Worm (Caenorhabditis elegans) whole organism, late embryonic: ENCODE results near the gene C30F2.5.

Experiments
- F13H6.1 ChIP-seq: sonication (generic microtip); optimal IDR thresholded peaks from 2 replicates; lab custom pipeline; 2016; ENCODE audit warnings: missing genetic modification characterization, missing compliant biosample characterization
- K02D7.2 ChIP-seq: sonication (generic microtip); optimal IDR thresholded peaks from 2 replicates; lab custom pipeline; 2017; ENCODE audit warnings: mild to moderate bottlenecking, missing genetic modification characterization, missing compliant biosample characterization
- T23F11.4 ChIP-seq: fragments of 200-800 bp; sonication (Bioruptor generic); optimal IDR thresholded peaks from 2 replicates; lab custom pipeline; 2018; ENCODE audit warnings: mild to moderate bottlenecking, missing genetic modification characterization, missing compliant biosample characterization
- Y22D7AL.16 ChIP-seq: sonication (generic microtip); optimal IDR thresholded peaks from 2 replicates; lab custom pipeline; 2016; ENCODE audit warnings: missing genetic modification characterization, missing compliant biosample characterization
- ahr-1 ChIP-seq: sonication (generic microtip); optimal IDR thresholded peaks from 2 replicates; lab custom pipeline; 2016; ENCODE audit warnings: missing genetic modification characterization, missing compliant biosample characterization
- ama-1 ChIP-seq: fragments of 150-350 bp; optimal IDR thresholded peaks from 2 replicates; lab custom pipeline; 2014
- ceh-18 ChIP-seq: sonication (generic microtip); optimal IDR thresholded peaks from 2 replicates; lab custom pipeline; 2016; ENCODE audit warnings: missing genetic modification characterization, missing compliant biosample characterization
- ceh-19 ChIP-seq: fragments of 200-800 bp; sonication (Bioruptor generic); optimal IDR thresholded peaks from 2 replicates; lab custom pipeline; 2018; ENCODE audit warnings: mild to moderate bottlenecking, missing genetic modification characterization, missing compliant biosample characterization
- ceh-22 ChIP-seq: sonication (generic microtip); optimal IDR thresholded peaks from 2 replicates; lab custom pipeline; 2017; ENCODE audit warnings: missing biosample characterization, missing genetic modification characterization
- ceh-6 ChIP-seq: fragments of 200-800 bp; sonication (Bioruptor generic); optimal IDR thresholded peaks from 2 replicates; lab custom pipeline; 2018; ENCODE audit warnings: mild to moderate bottlenecking, missing genetic modification characterization, missing compliant biosample characterization
- ceh-9 ChIP-seq: sonication (generic microtip); optimal IDR thresholded peaks from 2 replicates; lab custom pipeline; 2016; ENCODE audit warnings: mild to moderate bottlenecking, missing genetic modification characterization, inconsistent platforms, missing compliant biosample characterization
- che-1 ChIP-seq: sonication (generic microtip); optimal IDR thresholded peaks from 2 replicates; lab custom pipeline; 2016; ENCODE audit warnings: mild to moderate bottlenecking, missing genetic modification characterization, missing compliant biosample characterization
- elt-4 ChIP-seq: sonication (generic microtip); optimal IDR thresholded peaks from 2 replicates; lab custom pipeline; 2016; ENCODE audit warnings: missing genetic modification characterization, missing compliant biosample characterization
- fax-1 ChIP-seq: sonication (generic microtip); optimal IDR thresholded peaks from 2 replicates; lab custom pipeline; 2016; ENCODE audit warnings: missing genotype, missing genetic modification characterization, missing compliant biosample characterization
- fkh-10 ChIP-seq: fragments of 150-350 bp; optimal IDR thresholded peaks from 2 replicates; lab custom pipeline; 2014; ENCODE audit warnings: missing biosample characterization, missing genetic modification reagents, missing genetic modification characterization
- fkh-6 ChIP-seq: sonication (generic microtip); optimal IDR thresholded peaks from 2 replicates; lab custom pipeline; 2016; ENCODE audit warnings: missing genetic modification characterization, missing compliant biosample characterization
- hlh-15 ChIP-seq: sonication (generic microtip); optimal IDR thresholded peaks from 2 replicates; lab custom pipeline; 2016; ENCODE audit warnings: missing genetic modification characterization, missing compliant biosample characterization
- hlh-6 ChIP-seq: sonication (generic microtip); optimal IDR thresholded peaks from 2 replicates; lab custom pipeline; 2016; ENCODE audit warnings: missing genotype, missing genetic modification characterization, missing compliant biosample characterization
- hlh-8 ChIP-seq: sonication (generic microtip); optimal IDR thresholded peaks from 2 replicates; lab custom pipeline; 2016; ENCODE audit warnings: missing genotype, missing genetic modification characterization, missing compliant biosample characterization
- lim-6 ChIP-seq: sonication (generic microtip); optimal IDR thresholded peaks from 2 replicates; lab custom pipeline; 2016; ENCODE audit warnings: missing genetic modification characterization, missing compliant biosample characterization
- nhr-11 ChIP-seq: fragments of 150-350 bp; optimal IDR thresholded peaks from 2 replicates; lab custom pipeline; 2014; ENCODE audit warnings: missing biosample characterization, missing genetic modification characterization
- nhr-232 ChIP-seq: sonication (generic microtip); optimal IDR thresholded peaks from 2 replicates; lab custom pipeline; 2016; ENCODE audit warnings: missing genetic modification characterization, missing compliant biosample characterization
- odd-2 ChIP-seq: sonication (generic microtip); optimal IDR thresholded peaks from 2 replicates; lab custom pipeline; 2017; ENCODE audit warnings: antibody characterized with exemption, mild to moderate bottlenecking, missing genetic modification characterization, missing compliant biosample characterization
- pag-3 ChIP-seq: sonication (generic microtip); optimal IDR thresholded peaks from 2 replicates; lab custom pipeline; 2016; ENCODE audit warnings: missing compliant biosample characterization, missing genetic modification characterization, borderline replicate concordance
- pat-9 ChIP-seq: fragments of 200-800 bp; sonication (Bioruptor generic); optimal IDR thresholded peaks from 2 replicates; lab custom pipeline; 2018; ENCODE audit warnings: mild to moderate bottlenecking, missing genetic modification characterization, moderate library complexity, missing compliant biosample characterization
- pros-1 ChIP-seq: fragments of 150-350 bp; optimal IDR thresholded peaks from 2 replicates; lab custom pipeline; 2014; ENCODE audit warnings: missing biosample characterization, missing genetic modification reagents, missing genetic modification characterization
- rnt-1 ChIP-seq: sonication (generic microtip); optimal IDR thresholded peaks from 2 replicates; lab custom pipeline; 2016; ENCODE audit warnings: missing genetic modification characterization, missing compliant biosample characterization
- sdc-2 ChIP-seq: sonication (generic microtip); optimal IDR thresholded peaks from 2 replicates; lab custom pipeline; 2016; ENCODE audit warnings: missing genotype, missing genetic modification characterization, missing compliant biosample characterization
- sox-2 ChIP-seq: fragments of 200-800 bp; sonication (Bioruptor generic); IDR thresholded peaks from 2 replicates; pipeline ENCODE4 v1.3.6; 2022; ENCODE audit warnings: missing genetic modification reagents, missing genetic modification characterization, missing compliant biosample characterization
- sox-4 ChIP-seq: sonication (generic microtip); optimal IDR thresholded peaks from 2 replicates; lab custom pipeline; 2017; ENCODE audit warnings: mild to moderate bottlenecking, missing genetic modification characterization, inconsistent platforms, missing compliant biosample characterization
- syd-9 ChIP-seq: sonication (generic microtip); optimal IDR thresholded peaks from 2 replicates; lab custom pipeline; 2016; ENCODE audit warnings: mild to moderate bottlenecking, missing genetic modification characterization, moderate library complexity, missing compliant biosample characterization
- tbx-7 ChIP-seq: sonication (generic microtip); optimal IDR thresholded peaks from 2 replicates; lab custom pipeline; 2016; ENCODE audit warnings: missing genotype, missing genetic modification characterization, missing compliant biosample characterization
- unc-42 ChIP-seq: sonication (generic microtip); optimal IDR thresholded peaks from 2 replicates; lab custom pipeline; 2016; ENCODE audit warnings: missing genotype, missing genetic modification characterization, missing compliant biosample characterization
- unc-86 ChIP-seq: sonication (generic microtip); optimal IDR thresholded peaks from 2 replicates; lab custom pipeline; 2016; ENCODE audit warnings: missing genetic modification characterization, missing compliant biosample characterization
- zip-5 ChIP-seq: sonication (generic microtip); optimal IDR thresholded peaks from 2 replicates; lab custom pipeline; 2016; ENCODE audit warnings: missing genetic modification characterization, missing compliant biosample characterization

The C30F2.5 gene

DNA sequence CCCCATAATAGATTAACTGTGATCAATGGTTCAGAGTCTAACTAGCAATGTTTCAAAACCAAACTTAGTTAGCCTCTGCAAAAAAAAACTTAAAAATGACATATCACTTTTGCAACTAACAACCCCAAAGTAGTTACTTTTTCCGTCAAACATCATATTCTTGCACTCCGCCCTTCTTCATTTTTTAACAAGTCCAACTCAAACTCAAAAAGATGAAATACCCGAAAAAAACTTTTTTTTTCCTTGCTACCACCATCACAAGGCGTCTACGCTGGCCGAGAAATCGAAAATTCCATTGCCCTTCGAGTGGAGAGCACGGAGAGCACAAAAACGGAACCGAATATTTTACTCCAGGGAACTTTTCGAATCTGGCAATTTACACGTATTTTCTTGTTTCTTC, 11.4 kb downstream of the C30F2.5 start:
- TF ChIP-seq pat-9 (tag; lab: Kevin White, UChicago) (no peak), T23F11.4 (GFP tag; lab: Kevin White, UChicago) (no peak)

DNA sequence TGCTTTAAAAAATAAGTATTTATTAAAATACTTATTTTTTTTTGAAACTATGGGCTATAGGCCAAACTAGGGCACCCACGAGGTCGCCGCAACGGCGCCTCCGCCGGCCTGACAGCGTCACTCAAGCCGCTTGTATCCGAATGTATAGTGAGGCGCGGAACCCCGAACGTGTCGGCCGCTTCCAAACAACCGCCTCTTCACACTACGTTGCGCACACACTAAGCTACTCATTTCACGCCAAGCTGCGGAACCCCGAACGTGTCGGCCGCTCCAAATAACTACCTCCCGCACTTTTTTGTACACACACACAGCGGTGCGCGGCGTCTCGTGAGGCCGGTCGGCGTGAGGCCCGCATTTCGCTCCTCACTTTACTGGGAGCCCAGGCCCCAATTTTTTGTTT, 18.5 kb downstream of the C30F2.5 start:
- TF ChIP-seq hlh-8 (tag; lab: Kevin White, UChicago) (no peak), zip-5 (tag; lab: Kevin White, UChicago) (no peak), syd-9 (tag; lab: Kevin White, UChicago) (no peak), pros-1 (no peak), sox-2 (GFP tag; lab: Robert Waterston, UW) (no peak), ceh-22 (tag; lab: Kevin White, UChicago) (no peak), F13H6.1 (no peak), odd-2 (tag; lab: Kevin White, UChicago) (no peak), hlh-15 (tag; lab: Kevin White, UChicago) (no peak), ceh-19 (GFP tag; lab: Kevin White, UChicago) (no peak), fkh-10 (GFP tag; lab: Kevin White, UChicago) (no peak)

DNA sequence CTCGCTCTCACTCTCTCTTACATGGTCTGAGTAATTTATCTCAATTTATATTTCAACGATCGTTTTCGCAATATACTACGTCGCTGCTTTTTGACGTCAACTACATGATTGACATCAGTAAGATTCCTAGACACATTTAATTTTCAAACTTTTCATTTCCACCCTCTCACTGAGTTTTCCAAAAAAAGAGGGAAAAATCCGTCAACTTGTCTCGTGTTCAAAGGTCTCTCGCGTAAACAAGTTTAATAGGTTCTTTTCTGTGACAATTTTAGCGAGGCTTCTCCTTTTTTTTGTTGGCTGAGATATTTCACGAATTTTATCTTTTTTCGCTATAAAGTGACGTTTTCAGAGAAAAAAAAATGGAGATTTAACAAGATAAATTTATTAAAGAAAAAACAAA, 19.5 kb downstream of the C30F2.5 start:
- no peak for TF ChIP-seq ceh-18 (tag; lab: Kevin White, UChicago)
- no peak for TF ChIP-seq K02D7.2 (tag; lab: Kevin White, UChicago)
- no peak for TF ChIP-seq lim-6 (tag; lab: Kevin White, UChicago)
- no peak for TF ChIP-seq fkh-6 (tag; lab: Kevin White, UChicago)
- no peak for TF ChIP-seq rnt-1
- no peak for TF ChIP-seq sox-2 (GFP tag; lab: Robert Waterston, UW)
- peak; percentile 4 for TF ChIP-seq unc-42
- TF ChIP-seq, all 69 proteins: peak for 1

DNA sequence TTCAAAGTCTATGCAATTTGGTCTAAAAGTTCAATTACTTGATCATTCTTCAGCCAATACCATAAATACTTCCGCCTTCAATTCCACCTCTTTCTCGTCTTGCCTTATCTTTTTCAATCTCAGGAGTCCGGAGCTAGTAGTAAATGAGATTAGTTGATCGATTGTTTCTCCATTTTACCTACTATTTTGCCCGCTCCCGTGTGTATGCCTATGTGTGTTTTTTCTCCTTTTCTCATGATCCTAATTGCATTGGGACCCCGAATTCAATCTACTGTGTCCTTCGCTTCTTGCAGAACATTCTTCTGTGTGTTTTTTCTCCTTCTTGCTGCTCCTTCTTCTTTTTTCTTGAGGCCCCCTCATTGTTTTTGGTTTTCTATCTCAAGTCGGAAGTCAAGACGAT, 21.8 kb downstream of the C30F2.5 start:
- TF ChIP-seq sox-2 (GFP tag; lab: Robert Waterston, UW) (no peak), unc-42 (peak; percentile 88)

DNA sequence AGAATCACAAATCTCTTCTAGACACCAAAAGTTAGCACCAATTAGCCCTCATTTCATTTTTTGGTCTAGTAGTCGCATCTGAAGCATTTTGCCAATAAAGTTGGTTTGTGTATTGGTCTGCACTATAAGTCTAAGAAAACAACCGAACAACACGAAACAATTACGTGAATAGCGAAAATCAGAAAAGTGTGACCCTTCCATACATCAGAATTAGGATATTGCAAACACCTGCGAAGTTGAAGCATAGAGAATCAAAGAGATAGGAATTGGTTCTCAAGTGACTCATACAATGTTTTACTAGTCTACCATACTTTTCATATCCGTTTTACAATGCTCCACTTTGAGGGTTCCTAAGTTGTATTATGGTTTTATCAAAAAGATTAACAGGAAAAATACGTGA, 22.7 kb downstream of the C30F2.5 start:
- TF ChIP-seq fax-1 (tag; lab: Kevin White, UChicago) (no peak), ceh-9 (tag; lab: Kevin White, UChicago) (no peak), nhr-11 (tag; lab: Kevin White, UChicago) (no peak)

DNA sequence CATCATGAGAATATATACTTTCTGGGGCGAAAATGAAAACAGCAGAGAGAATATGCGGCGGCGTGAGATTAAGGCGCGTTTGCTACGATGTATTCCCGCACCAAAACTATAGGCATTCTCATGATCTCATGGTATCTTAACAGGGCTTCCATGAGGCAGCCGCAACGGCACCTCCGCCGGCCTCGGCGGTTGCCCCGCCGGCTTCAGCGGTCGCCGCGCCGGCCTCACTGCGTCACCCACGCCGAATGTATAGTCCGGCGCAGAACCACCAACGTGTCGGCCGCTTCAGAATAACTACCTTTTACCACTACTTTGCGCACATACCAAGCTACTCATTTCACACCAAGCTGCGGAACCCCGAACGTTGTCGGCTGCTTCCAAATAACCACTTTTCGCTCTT, 23.1 kb downstream of the C30F2.5 start:
- TF ChIP-seq ahr-1: no peak
- TF ChIP-seq tbx-7: no peak
- no peak for TF ChIP-seq Y22D7AL.16 (tag; lab: Kevin White, UChicago)

DNA sequence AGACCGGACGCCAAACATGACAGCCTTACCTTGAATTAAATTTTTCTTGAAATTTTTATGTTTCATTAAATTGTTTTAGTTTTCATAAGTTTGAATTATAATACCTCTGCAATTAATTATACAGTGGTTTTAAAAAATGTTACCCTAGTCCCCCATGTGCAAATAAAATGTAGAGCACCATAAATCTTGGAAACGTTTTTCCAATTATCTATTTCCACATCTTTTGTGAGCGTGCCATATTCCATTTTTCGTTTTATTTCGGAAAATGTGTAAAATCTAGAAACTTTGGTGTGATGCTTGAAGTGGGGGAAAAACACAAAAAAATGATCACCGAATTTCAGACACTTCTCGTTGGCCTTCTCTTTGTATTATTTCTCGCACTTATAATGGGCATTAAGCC, 28.2 kb downstream of the C30F2.5 start:
- TF ChIP-seq unc-42 (no peak), ceh-18 (tag; lab: Kevin White, UChicago) (no peak), sdc-2 (no peak), F13H6.1 (no peak), hlh-6 (tag; lab: Kevin White, UChicago) (no peak), ceh-6 (GFP tag; lab: Kevin White, UChicago) (no peak), nhr-232 (tag; lab: Kevin White, UChicago) (no peak), sox-4 (tag; lab: Kevin White, UChicago) (no peak), syd-9 (tag; lab: Kevin White, UChicago) (no peak), hlh-8 (tag; lab: Kevin White, UChicago) (no peak), pag-3 (tag; lab: Kevin White, UChicago) (no peak), rnt-1 (no peak), nhr-11 (tag; lab: Kevin White, UChicago) (no peak), ceh-9 (tag; lab: Kevin White, UChicago) (no peak), ama-1 (no peak), che-1 (no peak), elt-4 (no peak), unc-86 (no peak)
